Fruit fly (Drosophila melanogaster) whole organism, prepupa: Measurements from ENCODE around the gene Cbl.

Source experiments
- CG10631 ChIP-seq: fragments of 200-800 bp; sonication (Bioruptor generic); optimal IDR thresholded peaks from 2 replicates; lab custom pipeline; 2016; ENCODE audit warnings: missing biosample characterization, missing genetic modification characterization
- CG10669 ChIP-seq: fragments of 200-800 bp; sonication (Bioruptor generic); optimal IDR thresholded peaks from 3 replicates; lab custom pipeline; 2018; ENCODE audit warnings: missing biosample characterization, mild to moderate bottlenecking, missing genetic modification characterization, moderate library complexity
- CG11294 ChIP-seq: fragments of 200-800 bp; sonication (Bioruptor generic); IDR thresholded peaks from 2 replicates; pipeline ENCODE4 v1.3.6; 2022; ENCODE audit warnings: missing biosample characterization, missing genetic modification characterization
- CG11762 ChIP-seq: fragments of 200-800 bp; sonication (Bioruptor generic); optimal IDR thresholded peaks from 3 replicates; lab custom pipeline; 2016; ENCODE audit warnings: missing biosample characterization, missing genetic modification characterization; ENCODE audit not compliant: insufficient read depth
- CG15336 ChIP-seq: fragments of 200-800 bp; sonication (Bioruptor generic); IDR thresholded peaks from 2 replicates; pipeline ENCODE4 v1.3.6; 2022; ENCODE audit warnings: missing biosample characterization, missing genetic modification characterization
- CG1621 ChIP-seq: fragments of 200-800 bp; sonication (Bioruptor generic); optimal IDR thresholded peaks from 3 replicates; lab custom pipeline; 2018; ENCODE audit warnings: missing biosample characterization, mild to moderate bottlenecking, missing genetic modification characterization
- CG16779 ChIP-seq: fragments of 200-800 bp; sonication (Bioruptor generic); optimal IDR thresholded peaks from 3 replicates; lab custom pipeline; 2017; ENCODE audit warnings: missing biosample characterization, mild to moderate bottlenecking, missing genetic modification characterization
- CG3032 ChIP-seq: fragments of 200-800 bp; optimal IDR thresholded peaks from 2 replicates; lab custom pipeline; 2019; ENCODE audit warnings: missing biosample characterization, mild to moderate bottlenecking, missing genetic modification characterization, moderate library complexity
- CG31627 ChIP-seq: fragments of 200-800 bp; sonication (Bioruptor generic); optimal IDR thresholded peaks from 3 replicates; lab custom pipeline; 2016; ENCODE audit warnings: missing biosample characterization, missing genetic modification characterization
- CG32006 ChIP-seq: fragments of 200-800 bp; sonication (Bioruptor generic); optimal IDR thresholded peaks from 3 replicates; lab custom pipeline; 2017; ENCODE audit warnings: missing biosample characterization, mild to moderate bottlenecking, missing genetic modification characterization
- CG3919 ChIP-seq: fragments of 200-800 bp; sonication (Bioruptor generic); optimal IDR thresholded peaks from 3 replicates; lab custom pipeline; 2016; ENCODE audit warnings: missing biosample characterization, missing genetic modification characterization
- CG4318 ChIP-seq: fragments of 200-800 bp; sonication (Bioruptor generic); optimal IDR thresholded peaks from 3 replicates; lab custom pipeline; 2017; ENCODE audit warnings: missing biosample characterization, mild to moderate bottlenecking, missing genetic modification characterization
- CG6163 ChIP-seq: fragments of 200-800 bp; sonication (Bioruptor generic); IDR thresholded peaks from 3 replicates; pipeline ENCODE4 v1.3.6; 2022; ENCODE audit warnings: missing biosample characterization, missing genetic modification characterization
- CG6276 ChIP-seq: fragments of 200-800 bp; sonication (Bioruptor generic); optimal IDR thresholded peaks from 2 replicates; lab custom pipeline; 2017; ENCODE audit warnings: missing biosample characterization, mild to moderate bottlenecking, missing genetic modification characterization
- CG6792 ChIP-seq: fragments of 200-800 bp; sonication (Bioruptor generic); optimal IDR thresholded peaks from 3 replicates; lab custom pipeline; 2016; ENCODE audit warnings: missing biosample characterization, missing genetic modification characterization
- CG6854 ChIP-seq: fragments of 200-800 bp; sonication (Bioruptor generic); optimal IDR thresholded peaks from 2 replicates; lab custom pipeline; 2017; ENCODE audit warnings: missing biosample characterization, mild to moderate bottlenecking, missing genetic modification characterization
- CG7368 ChIP-seq: fragments of 200-800 bp; sonication (Bioruptor generic); optimal IDR thresholded peaks from 3 replicates; lab custom pipeline; 2016; ENCODE audit warnings: missing biosample characterization, missing genetic modification characterization
- CG8119 ChIP-seq: fragments of 200-800 bp; sonication (Bioruptor generic); IDR thresholded peaks from 3 replicates; pipeline ENCODE4 v1.3.6; 2022; ENCODE audit warnings: missing biosample characterization, missing genetic modification characterization
- CG8319 ChIP-seq: fragments of 200-800 bp; sonication (Bioruptor generic); optimal IDR thresholded peaks from 3 replicates; lab custom pipeline; 2016; ENCODE audit warnings: missing biosample characterization, missing genetic modification characterization
- Eip78C ChIP-seq: fragments of 200-800 bp; sonication (Bioruptor generic); peaks from one replicate; lab custom pipeline; 2016; ENCODE audit warnings: missing biosample characterization, missing genetic modification characterization
- Eip93F ChIP-seq: fragments of 200-800 bp; sonication (Bioruptor generic); optimal IDR thresholded peaks from 2 replicates; lab custom pipeline; 2016; ENCODE audit warnings: missing biosample characterization, mild to moderate bottlenecking, missing genetic modification characterization
- Ets96B ChIP-seq: fragments of 200-800 bp; optimal IDR thresholded peaks from 2 replicates; lab custom pipeline; 2019; ENCODE audit warnings: missing biosample characterization, mild to moderate bottlenecking, missing genetic modification characterization, moderate library complexity
- Hr38 ChIP-seq: sonication (Bioruptor generic); optimal IDR thresholded peaks from 2 replicates; lab custom pipeline; 2016; ENCODE audit warnings: missing biosample characterization, missing genetic modification characterization
- Hr4 ChIP-seq: fragments of 200-800 bp; sonication (Bioruptor generic); optimal IDR thresholded peaks from 3 replicates; lab custom pipeline; 2016; ENCODE audit warnings: missing biosample characterization, missing genetic modification characterization
- Met ChIP-seq: fragments of 200-800 bp; sonication (Bioruptor generic); optimal IDR thresholded peaks from 3 replicates; lab custom pipeline; 2016; ENCODE audit warnings: missing biosample characterization, missing genetic modification characterization
- OdsH ChIP-seq: fragments of 200-800 bp; sonication (Bioruptor generic); optimal IDR thresholded peaks from 3 replicates; lab custom pipeline; 2016; ENCODE audit warnings: missing biosample characterization, missing genetic modification characterization
- Smox ChIP-seq: fragments of 200-800 bp; sonication (Bioruptor generic); optimal IDR thresholded peaks from 3 replicates; lab custom pipeline; 2016; ENCODE audit warnings: missing biosample characterization, missing genetic modification characterization
- Sox102F ChIP-seq: fragments of 200-800 bp; sonication (Bioruptor generic); optimal IDR thresholded peaks from 2 replicates; lab custom pipeline; 2016; ENCODE audit warnings: missing biosample characterization, mild to moderate bottlenecking, missing genetic modification characterization
- Sox14 ChIP-seq: fragments of 200-800 bp; sonication (Bioruptor generic); optimal IDR thresholded peaks from 3 replicates; lab custom pipeline; 2016; ENCODE audit warnings: missing biosample characterization, missing genetic modification characterization
- achi ChIP-seq: fragments of 200-800 bp; sonication (Bioruptor generic); optimal IDR thresholded peaks from 3 replicates; lab custom pipeline; 2016; ENCODE audit warnings: missing biosample characterization, missing genetic modification characterization
- acj6 ChIP-seq: fragments of 200-800 bp; sonication (Bioruptor generic); optimal IDR thresholded peaks from 3 replicates; lab custom pipeline; 2016; ENCODE audit warnings: missing biosample characterization, missing genetic modification characterization
- cyc ChIP-seq: fragments of 200-800 bp; sonication (Bioruptor generic); optimal IDR thresholded peaks from 3 replicates; lab custom pipeline; 2016; ENCODE audit warnings: missing biosample characterization, missing genetic modification characterization
- dac ChIP-seq: fragments of 200-800 bp; sonication (Bioruptor generic); optimal IDR thresholded peaks from 2 replicates; lab custom pipeline; 2017; ENCODE audit warnings: missing biosample characterization, mild to moderate bottlenecking, missing genetic modification characterization
- dsx ChIP-seq: fragments of 200-800 bp; optimal IDR thresholded peaks from 3 replicates; lab custom pipeline; 2019; ENCODE audit warnings: missing biosample characterization, mild to moderate bottlenecking, missing genetic modification characterization, moderate library complexity; ENCODE audit not compliant: poor library complexity, severe bottlenecking
- eg ChIP-seq: fragments of 200-800 bp; sonication (Bioruptor generic); IDR thresholded peaks from 3 replicates; pipeline ENCODE4 v1.3.6; 2022; ENCODE audit warnings: missing biosample characterization, missing genetic modification characterization
- esn ChIP-seq: fragments of 200-800 bp; sonication (Bioruptor generic); optimal IDR thresholded peaks from 2 replicates; lab custom pipeline; 2016; ENCODE audit warnings: missing biosample characterization, mild to moderate bottlenecking, missing genetic modification characterization, moderate library complexity
- fd85E ChIP-seq: fragments of 200-800 bp; sonication (Bioruptor generic); optimal IDR thresholded peaks from 3 replicates; lab custom pipeline; 2016; ENCODE audit warnings: missing biosample characterization, missing genetic modification characterization
- fkh ChIP-seq: fragments of 200-800 bp; sonication (Bioruptor generic); optimal IDR thresholded peaks from 3 replicates; lab custom pipeline; 2017; ENCODE audit warnings: missing biosample characterization, mild to moderate bottlenecking, missing genetic modification characterization, moderate library complexity
- lz ChIP-seq: fragments of 200-800 bp; sonication (Bioruptor generic); optimal IDR thresholded peaks from 3 replicates; lab custom pipeline; 2016; ENCODE audit warnings: missing biosample characterization, missing genetic modification characterization
- net ChIP-seq: fragments of 200-800 bp; sonication (Bioruptor generic); optimal IDR thresholded peaks from 3 replicates; lab custom pipeline; 2016; ENCODE audit warnings: missing biosample characterization, missing genetic modification characterization
- pdm3 ChIP-seq: fragments of 200-800 bp; sonication (Bioruptor generic); optimal IDR thresholded peaks from 3 replicates; lab custom pipeline; 2016; ENCODE audit warnings: missing biosample characterization, missing genetic modification characterization
- salr ChIP-seq, 2 experiments: fragments of 200-800 bp; sonication (Bioruptor generic); optimal IDR thresholded peaks; 3 replicates each; lab custom pipeline; 2016 to 2018; ENCODE audit warnings: missing biosample characterization in 2 of 2, missing genetic modification characterization in 2 of 2, mild to moderate bottlenecking in 1 of 2
- ss ChIP-seq, 2 experiments: fragments of 200-800 bp; sonication (Bioruptor generic); optimal IDR thresholded peaks; 2 replicates in 1 of 2; 3 replicates in 1 of 2; lab custom pipeline; 2017 to 2018; ENCODE audit warnings: mild to moderate bottlenecking in 2 of 2, missing biosample characterization in 2 of 2, missing genetic modification characterization in 2 of 2, moderate library complexity in 1 of 2
- vri ChIP-seq: fragments of 200-800 bp; sonication (Bioruptor generic); optimal IDR thresholded peaks from 3 replicates; lab custom pipeline; 2016; ENCODE audit warnings: missing biosample characterization, mild to moderate bottlenecking, missing genetic modification characterization

Cbl gene

DNA sequence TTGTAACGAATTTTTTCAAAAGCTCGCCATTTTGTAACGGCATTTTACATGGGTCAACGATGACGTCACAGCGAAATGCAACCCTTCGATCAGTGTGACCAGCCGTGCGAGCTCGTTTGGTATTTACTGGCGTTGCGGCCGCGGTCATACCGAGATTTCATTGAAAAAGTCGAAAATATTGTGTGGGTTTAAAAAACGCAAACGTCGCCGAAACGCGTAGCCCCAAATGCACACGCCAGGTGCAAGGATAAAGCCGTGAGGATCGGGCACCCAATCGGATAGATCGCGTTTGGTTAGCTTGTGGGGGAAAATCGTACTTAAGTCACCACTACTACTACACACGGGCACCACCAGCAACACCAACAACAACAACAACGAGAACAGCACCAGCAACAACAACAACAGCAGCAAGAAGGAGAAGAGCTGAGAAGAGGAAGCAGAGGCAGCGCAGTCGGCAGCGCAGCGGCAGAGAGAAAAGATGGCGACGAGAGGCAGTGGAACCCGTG is at the start of gene Cbl:
Gene Cbl, plus strand, starts transcription at position 124 of the 506 bp plus-strand sequence.
- TF ChIP-seq CG3032 (peak; percentile 24), Sox102F (GFP tag; lab: Kevin White, UChicago) (no peak), CG6854 (GFP tag; lab: Kevin White, UChicago) (peak; percentile 60), ss (GFP tag; optimal IDR thresholded peaks at IDR 0.05; lab: Kevin White, UChicago) (no peak), Sox14 (GFP tag; lab: Kevin White, UChicago) (peak; percentile 22), esn (GFP tag; lab: Kevin White, UChicago) (peak; percentile 17), lz (no peak), Eip78C (GFP tag; lab: Kevin White, UChicago) (peak; percentile 66), CG31627 (GFP tag; lab: Kevin White, UChicago) (no peak), Eip93F (GFP tag; lab: Kevin White, UChicago) (no peak), acj6 (no peak), CG6163 (GFP tag; lab: Robert Waterston, UW) (no peak), CG8319 (GFP tag; lab: Kevin White, UChicago) (no peak), eg (no peak), CG11762 (GFP tag; lab: Kevin White, UChicago) (no peak)

DNA sequence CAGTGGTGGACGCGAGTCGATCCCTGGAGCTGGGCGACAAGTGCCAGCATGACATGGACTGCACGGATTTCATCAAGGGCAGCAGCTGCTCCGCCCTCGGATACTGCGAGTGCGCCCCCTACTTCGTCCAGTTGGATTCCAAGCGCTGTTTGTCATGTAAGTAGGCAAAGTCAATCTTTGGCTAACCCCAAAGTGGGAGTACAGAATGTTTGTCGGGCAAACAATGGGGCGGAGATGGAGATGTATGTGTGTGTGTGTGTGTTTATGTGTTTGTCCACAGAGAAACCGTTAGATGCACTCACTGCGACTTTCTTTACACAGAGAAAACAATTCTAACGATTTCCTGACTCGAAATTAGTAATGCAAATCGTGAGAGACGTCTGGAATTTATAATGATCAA is 45.6 kb upstream of the Cbl start:
- TF ChIP-seq CG4318 = no peak
- TF ChIP-seq fkh (GFP tag; lab: Kevin White, UChicago) = peak; percentile 50

DNA sequence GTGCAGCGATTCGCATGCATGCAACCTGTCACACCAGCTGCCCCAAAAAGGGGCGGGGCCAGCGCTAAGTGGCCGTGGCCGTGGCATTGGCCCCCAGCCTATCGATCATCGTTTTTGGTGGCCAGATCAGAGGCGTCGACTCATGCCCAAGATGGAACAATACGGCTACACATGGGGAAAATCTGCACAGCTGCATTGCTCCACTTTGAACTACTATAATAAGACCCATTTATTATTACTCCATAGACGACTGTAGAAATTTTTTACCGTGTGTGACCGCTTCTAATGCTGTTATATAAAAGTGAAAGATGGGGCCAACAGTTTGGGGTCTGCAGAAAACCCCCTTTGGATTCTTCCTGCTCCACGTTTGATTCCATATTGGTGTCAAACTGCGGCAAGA is 40.8 kb upstream of the Cbl start:
- TF ChIP-seq CG8119 (GFP tag; lab: Robert Waterston, UW) (peak; percentile 60), CG6276 (GFP tag; lab: Kevin White, UChicago) (peak; percentile 21), CG32006 (GFP tag; lab: Kevin White, UChicago) (peak; percentile 84), eg (peak; percentile 50; the same call in 2 of the 3 replicates), CG4318 (peak; percentile 59), OdsH (GFP tag; lab: Kevin White, UChicago) (peak; percentile 27), esn (GFP tag; lab: Kevin White, UChicago) (no peak), Eip78C (GFP tag; lab: Kevin White, UChicago) (peak; percentile 59), salr (GFP tag; optimal IDR thresholded peaks at IDR 0.05; lab: Kevin White, UChicago) (peak in 1 of 2 experiments; percentile 59), net (GFP tag; lab: Kevin White, UChicago) (peak; percentile 24), Hr4 (GFP tag; lab: Kevin White, UChicago) (peak; percentile 69), CG31627 (GFP tag; lab: Kevin White, UChicago) (no peak), CG11294 (GFP tag; lab: Robert Waterston, UW) (no peak), CG16779 (tag; lab: Kevin White, UChicago) (no peak), dac (GFP tag; lab: Kevin White, UChicago) (peak; percentile 51), achi (GFP tag; lab: Kevin White, UChicago) (peak; percentile 27), pdm3 (peak; percentile 23), CG10631 (GFP tag; lab: Kevin White, UChicago) (no peak), ss (GFP tag; optimal IDR thresholded peaks at IDR 0.05; lab: Kevin White, UChicago) (peak in 1 of 2 experiments; percentile 38), CG15336 (GFP tag; lab: Robert Waterston, UW) (peak; percentile 73)

DNA sequence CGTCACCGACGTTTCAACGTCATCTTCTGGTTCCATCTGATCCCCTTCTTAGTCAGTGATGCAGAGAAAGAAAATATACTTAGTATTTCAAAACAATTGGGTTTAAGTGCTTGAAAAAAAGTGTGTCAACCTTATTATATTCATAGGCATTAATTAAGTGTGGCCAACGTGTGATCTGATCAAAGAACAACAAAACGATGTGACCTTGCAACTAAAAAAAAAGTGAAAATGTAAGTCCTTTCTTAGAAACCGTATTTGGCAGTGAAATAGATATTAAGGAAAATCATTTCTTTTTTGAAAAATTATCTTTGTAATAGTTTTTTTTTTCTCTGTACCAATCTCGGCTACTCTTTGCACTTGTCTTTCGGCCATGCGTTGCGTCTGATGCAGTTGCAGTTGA is 39.7 kb upstream of the Cbl start:
- TF ChIP-seq acj6 (peak; percentile 86), Sox102F (GFP tag; lab: Kevin White, UChicago) (peak; percentile 83), CG10669 (GFP tag; lab: Kevin White, UChicago) (peak; percentile 84), salr (GFP tag; optimal IDR thresholded peaks at IDR 0.05; lab: Kevin White, UChicago) (peak; percentile 61 to 87), Sox14 (GFP tag; lab: Kevin White, UChicago) (peak; percentile 86), Met (peak; percentile 77), CG3919 (GFP tag; lab: Kevin White, UChicago) (peak; percentile 88), Hr38 (no peak), net (GFP tag; lab: Kevin White, UChicago) (peak; percentile 87), cyc (GFP tag; lab: Kevin White, UChicago) (peak; percentile 70), CG6163 (GFP tag; lab: Robert Waterston, UW) (peak; percentile 79), CG6792 (GFP tag; lab: Kevin White, UChicago) (peak; percentile 85), CG7368 (GFP tag; lab: Kevin White, UChicago) (peak; percentile 78), esn (GFP tag; lab: Kevin White, UChicago) (peak; percentile 82), vri (GFP tag; lab: Kevin White, UChicago) (peak; percentile 20), Smox (peak; percentile 68), CG4318 (peak; percentile 82), Ets96B (tag; lab: Kevin White, UChicago) (peak; percentile 68), fd85E (GFP tag; lab: Kevin White, UChicago) (peak; percentile 57), CG1621 (tag; lab: Kevin White, UChicago) (peak; percentile 66), CG6276 (GFP tag; lab: Kevin White, UChicago) (peak; percentile 77), dsx (peak; percentile 70), pdm3 (peak; percentile 87), CG11762 (GFP tag; lab: Kevin White, UChicago) (peak; percentile 85)
